Worm (Caenorhabditis elegans): Measurements from ENCODE around the gene C15C7.4.
A peak's percentile ranks its signal among the peaks of the same experiment; 100 is the strongest.

The C15C7.4 gene

DNA sequence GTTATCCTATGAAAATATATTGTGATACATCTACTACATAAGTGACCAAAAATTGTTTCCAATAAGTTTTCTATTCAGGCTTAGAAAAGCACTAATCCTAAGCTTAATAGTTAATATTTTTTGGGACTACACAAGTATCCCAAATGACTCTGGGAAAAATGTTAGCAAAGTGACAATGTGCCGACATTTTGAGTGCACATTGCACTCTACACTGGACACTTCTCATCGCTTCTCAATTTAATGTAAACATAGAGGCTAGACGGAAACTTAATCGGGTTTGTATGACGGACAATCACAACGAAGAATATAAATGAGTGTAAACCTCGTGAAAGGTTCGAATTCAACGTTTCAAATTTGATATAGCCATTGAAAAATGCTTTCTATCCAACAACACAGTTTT, 33.7 kb upstream of the C15C7.4 start (continued):
- TF ChIP-seq F57A8.1 (GFP tag; optimal IDR thresholded peaks at IDR 0.05) (no peak), hmg-20 (GFP tag; IDR thresholded peaks at IDR 0.05) (no peak), mcd-1 (GFP tag; IDR thresholded peaks at IDR 0.05) (no peak; the same call in 1 of the 2 replicates), ceh-79 (tag; optimal IDR thresholded peaks at IDR 0.05) (no peak), attf-6 (GFP tag; IDR thresholded peaks at IDR 0.05) (no peak), efl-1 (GFP tag; optimal IDR thresholded peaks at IDR 0.05) (no peak), lin-40 (tag; optimal IDR thresholded peaks at IDR 0.05) (peak; percentile 55), tbx-9 (tag; optimal IDR thresholded peaks at IDR 0.05; ENCODE audit: borderline replicate concordance) (no peak), F37B4.10 (GFP tag; IDR thresholded peaks at IDR 0.05) (no peak), somi-1 (GFP tag; optimal IDR thresholded peaks at IDR 0.05) (peak; percentile 57), snpc-4 (GFP tag; optimal IDR thresholded peaks at IDR 0.05) (no peak), snpc-4 (tag; optimal IDR thresholded peaks at IDR 0.05) (peak in 1 of 4 experiments; percentile 37), athp-1 (tag; optimal IDR thresholded peaks at IDR 0.05) (no peak), cebp-1 (GFP tag; IDR thresholded peaks at IDR 0.05) (no peak), cebp-1 (tag; optimal IDR thresholded peaks at IDR 0.05) (peak; percentile 26), C06A6.2 (GFP tag; conservative IDR thresholded peaks at IDR 0.05) (peak; percentile 54), lag-1 (GFP tag; IDR thresholded peaks at IDR 0.05) (no peak), let-526 (GFP tag; IDR thresholded peaks at IDR 0.05) (no peak), Y56A3A.18 (GFP tag; IDR thresholded peaks at IDR 0.05) (0 out of 2 replicates have a peak, but pooled peaks have one; percentile 9), mel-28 (tag; optimal IDR thresholded peaks at IDR 0.05; ENCODE audit: borderline replicate concordance) (no peak), nfya-2 (GFP tag; IDR thresholded peaks at IDR 0.05) (no peak), F39B2.1 (GFP tag; IDR thresholded peaks at IDR 0.05) (no peak), Y95B8A.8 (GFP tag; IDR thresholded peaks at IDR 0.05) (no peak), F49E8.2 (tag; optimal IDR thresholded peaks at IDR 0.05; ENCODE audit: insufficient read depth) (no peak), aptf-3 (GFP tag; IDR thresholded peaks at IDR 0.05) (no peak), him-1 (tag; optimal IDR thresholded peaks at IDR 0.05) (no peak), nhr-120 (GFP tag; IDR thresholded peaks at IDR 0.05) (no peak), repo-1 (tag; optimal IDR thresholded peaks at IDR 0.05) (peak; percentile 80), sdz-38 (tag; optimal IDR thresholded peaks at IDR 0.05) (no peak), C17E4.6 (GFP tag; IDR thresholded peaks at IDR 0.05) (no peak), T26A5.8 (tag; optimal IDR thresholded peaks at IDR 0.05) (no peak), atf-7 (tag; optimal IDR thresholded peaks at IDR 0.05) (no peak), ztf-6 (GFP tag; IDR thresholded peaks at IDR 0.05) (no peak), Y53F4B.3 (GFP tag; IDR thresholded peaks at IDR 0.05) (no peak), F55B11.4 (tag; optimal IDR thresholded peaks at IDR 0.05; ENCODE audit: borderline replicate concordance, insufficient read depth) (no peak), attf-5 (GFP tag; optimal IDR thresholded peaks at IDR 0.05) (no peak), egl-44 (GFP tag; IDR thresholded peaks at IDR 0.05) (no peak), madf-3 (GFP tag; IDR thresholded peaks at IDR 0.05) (peak; percentile 69; the same call in 1 of the 2 replicates), ztf-25 (GFP tag; IDR thresholded peaks at IDR 0.05) (no peak), F22D6.2 (tag; optimal IDR thresholded peaks at IDR 0.05) (no peak), lin-26 (GFP tag; IDR thresholded peaks at IDR 0.05) (no peak; the same call in 1 of the 2 replicates), attf-3 (GFP tag; conservative IDR thresholded peaks at IDR 0.05) (no peak), F23B12.7 (tag; optimal IDR thresholded peaks at IDR 0.05; ENCODE audit: insufficient read depth) (no peak), madf-8 (GFP tag; conservative IDR thresholded peaks at IDR 0.05) (no peak), xnd-1 (tag; optimal IDR thresholded peaks at IDR 0.05) (no peak), tbp1 (GFP tag; optimal IDR thresholded peaks at IDR 0.05) (no peak)
